Fruit fly (Drosophila melanogaster) whole organism, wandering third instar larva: ENCODE measurements around the gene Klp98A.

Experiments
- Hnf4 ChIP-seq: fragments of 200-800 bp; sonication (Bioruptor generic); optimal IDR thresholded peaks from 2 replicates; lab custom pipeline; 2016; ENCODE audit warnings: missing biosample characterization, mild to moderate bottlenecking, missing genetic modification characterization
- Hr78 ChIP-seq: fragments of >200 bp; optimal IDR thresholded peaks from 2 replicates; lab custom pipeline; 2017; ENCODE audit warnings: missing biosample characterization, missing genetic modification characterization
- Vsx2 ChIP-seq: fragments of 200-300, 225-300 bp; sonication (Bioruptor generic); optimal IDR thresholded peaks from 2 replicates; lab custom pipeline; 2018; ENCODE audit warnings: missing biosample characterization, missing genetic modification characterization; ENCODE audit not compliant: partially characterized antibody
- br ChIP-seq: fragments of 200-800 bp; sonication (Bioruptor generic); optimal IDR thresholded peaks from 2 replicates; lab custom pipeline; 2016; ENCODE audit warnings: missing biosample characterization, missing genetic modification characterization
- brk ChIP-seq: fragments of 200-800 bp; sonication (Bioruptor generic); optimal IDR thresholded peaks from 2 replicates; lab custom pipeline; 2016; ENCODE audit warnings: missing biosample characterization, mild to moderate bottlenecking, missing genetic modification characterization
- pan ChIP-seq: fragments of >200 bp; optimal IDR thresholded peaks from 2 replicates; lab custom pipeline; 2017
- psq ChIP-seq: fragments of 200-800 bp; sonication (Bioruptor generic); optimal IDR thresholded peaks from 3 replicates; lab custom pipeline; 2017; ENCODE audit warnings: missing biosample characterization, mild to moderate bottlenecking, missing genetic modification characterization, moderate library complexity
- tai ChIP-seq: sonication (Bioruptor generic); optimal IDR thresholded peaks from 2 replicates; lab custom pipeline; 2016; ENCODE audit warnings: missing biosample characterization, missing genetic modification characterization
- usp ChIP-seq: fragments of >200 bp; optimal IDR thresholded peaks from 2 replicates; lab custom pipeline; 2017; ENCODE audit warnings: missing biosample characterization, missing genetic modification characterization

dm6 chr3R:27533225-27533624 lies 25.7 kb downstream of the Klp98A start:
- no peak for TF ChIP-seq Hnf4 (GFP tag; lab: Kevin White, UChicago)
- TF ChIP-seq tai (GFP tag; lab: Kevin White, UChicago): no peak
- TF ChIP-seq Hr78 (GFP tag; lab: Kevin White, UChicago): no peak
- TF ChIP-seq br (GFP tag; lab: Kevin White, UChicago): no peak
- no peak for TF ChIP-seq Vsx2 (GFP tag; lab: Kevin White, UChicago)
- no peak for TF ChIP-seq psq (GFP tag; lab: Kevin White, UChicago)
- no peak for TF ChIP-seq usp
- TF ChIP-seq brk (GFP tag; lab: Kevin White, UChicago): no peak
- TF ChIP-seq pan (lab: Kevin White, UChicago): no peak
